Fruit fly (Drosophila melanogaster) whole organism, prepupa: ENCODE data around the gene CG6225.

ENCODE experiments used
- Blimp-1 ChIP-seq: fragments of 200-800 bp; sonication (Bioruptor generic); optimal IDR thresholded peaks from 3 replicates; lab custom pipeline; 2017; ENCODE audit warnings: missing biosample characterization, missing genetic modification characterization, mild to moderate bottlenecking, moderate library complexity, missing genetic modification reagents
- CG11902 ChIP-seq: fragments of 200-800 bp; sonication (Bioruptor generic); optimal IDR thresholded peaks from 3 replicates; lab custom pipeline; 2016; ENCODE audit warnings: missing biosample characterization, missing genetic modification characterization
- CG15336 ChIP-seq: fragments of 200-800 bp; sonication (Bioruptor generic); IDR thresholded peaks from 2 replicates; pipeline ENCODE4 v1.3.6; 2022; ENCODE audit warnings: missing biosample characterization, missing genetic modification characterization
- CG1621 ChIP-seq: fragments of 200-800 bp; sonication (Bioruptor generic); optimal IDR thresholded peaks from 3 replicates; lab custom pipeline; 2018; ENCODE audit warnings: missing biosample characterization, mild to moderate bottlenecking, missing genetic modification characterization
- CG3032 ChIP-seq: fragments of 200-800 bp; optimal IDR thresholded peaks from 2 replicates; lab custom pipeline; 2019; ENCODE audit warnings: missing biosample characterization, mild to moderate bottlenecking, missing genetic modification characterization, moderate library complexity
- CG31627 ChIP-seq: fragments of 200-800 bp; sonication (Bioruptor generic); optimal IDR thresholded peaks from 3 replicates; lab custom pipeline; 2016; ENCODE audit warnings: missing biosample characterization, missing genetic modification characterization
- CG32006 ChIP-seq: fragments of 200-800 bp; sonication (Bioruptor generic); optimal IDR thresholded peaks from 3 replicates; lab custom pipeline; 2017; ENCODE audit warnings: missing biosample characterization, mild to moderate bottlenecking, missing genetic modification characterization
- CG34406 ChIP-seq: fragments of 200-800 bp; sonication (Bioruptor generic); optimal IDR thresholded peaks from 3 replicates; lab custom pipeline; 2016; ENCODE audit warnings: missing biosample characterization, missing genetic modification characterization
- CG3919 ChIP-seq: fragments of 200-800 bp; sonication (Bioruptor generic); optimal IDR thresholded peaks from 3 replicates; lab custom pipeline; 2016; ENCODE audit warnings: missing biosample characterization, missing genetic modification characterization
- CG4318 ChIP-seq: fragments of 200-800 bp; sonication (Bioruptor generic); optimal IDR thresholded peaks from 3 replicates; lab custom pipeline; 2017; ENCODE audit warnings: missing biosample characterization, mild to moderate bottlenecking, missing genetic modification characterization
- CG6163 ChIP-seq: fragments of 200-800 bp; sonication (Bioruptor generic); IDR thresholded peaks from 3 replicates; pipeline ENCODE4 v1.3.6; 2022; ENCODE audit warnings: missing biosample characterization, missing genetic modification characterization
- CG6792 ChIP-seq: fragments of 200-800 bp; sonication (Bioruptor generic); optimal IDR thresholded peaks from 3 replicates; lab custom pipeline; 2016; ENCODE audit warnings: missing biosample characterization, missing genetic modification characterization
- CG6808 ChIP-seq: fragments of 200-800 bp; sonication (Bioruptor generic); optimal IDR thresholded peaks from 3 replicates; lab custom pipeline; 2017; ENCODE audit warnings: missing biosample characterization, missing genetic modification characterization, mild to moderate bottlenecking, moderate library complexity, missing genetic modification reagents
- CG7368 ChIP-seq: fragments of 200-800 bp; sonication (Bioruptor generic); optimal IDR thresholded peaks from 3 replicates; lab custom pipeline; 2016; ENCODE audit warnings: missing biosample characterization, missing genetic modification characterization
- CG8119 ChIP-seq: fragments of 200-800 bp; sonication (Bioruptor generic); IDR thresholded peaks from 3 replicates; pipeline ENCODE4 v1.3.6; 2022; ENCODE audit warnings: missing biosample characterization, missing genetic modification characterization
- CG8319 ChIP-seq: fragments of 200-800 bp; sonication (Bioruptor generic); optimal IDR thresholded peaks from 3 replicates; lab custom pipeline; 2016; ENCODE audit warnings: missing biosample characterization, missing genetic modification characterization
- CG9139 ChIP-seq: fragments of 200-800 bp; sonication (Bioruptor generic); optimal IDR thresholded peaks from 3 replicates; lab custom pipeline; 2017; ENCODE audit warnings: missing biosample characterization, mild to moderate bottlenecking, missing genetic modification characterization
- Eip78C ChIP-seq: fragments of 200-800 bp; sonication (Bioruptor generic); peaks from one replicate; lab custom pipeline; 2016; ENCODE audit warnings: missing biosample characterization, missing genetic modification characterization
- Ets96B ChIP-seq: fragments of 200-800 bp; optimal IDR thresholded peaks from 2 replicates; lab custom pipeline; 2019; ENCODE audit warnings: missing biosample characterization, mild to moderate bottlenecking, missing genetic modification characterization, moderate library complexity
- Hr39 ChIP-seq: fragments of 200-800 bp; sonication (Bioruptor generic); optimal IDR thresholded peaks from 2 replicates; lab custom pipeline; 2016; ENCODE audit warnings: missing biosample characterization, missing genetic modification characterization
- Lpt ChIP-seq: fragments of 200-800 bp; sonication (Bioruptor generic); optimal IDR thresholded peaks from 3 replicates; lab custom pipeline; 2016; ENCODE audit warnings: missing biosample characterization, missing genetic modification characterization
- Sox102F ChIP-seq: fragments of 200-800 bp; sonication (Bioruptor generic); optimal IDR thresholded peaks from 2 replicates; lab custom pipeline; 2016; ENCODE audit warnings: missing biosample characterization, mild to moderate bottlenecking, missing genetic modification characterization
- Sox14 ChIP-seq: fragments of 200-800 bp; sonication (Bioruptor generic); optimal IDR thresholded peaks from 3 replicates; lab custom pipeline; 2016; ENCODE audit warnings: missing biosample characterization, missing genetic modification characterization
- Sox15 ChIP-seq: fragments of 200-800 bp; sonication (Bioruptor generic); optimal IDR thresholded peaks from 3 replicates; lab custom pipeline; 2016; ENCODE audit warnings: missing biosample characterization, missing genetic modification characterization
- achi ChIP-seq: fragments of 200-800 bp; sonication (Bioruptor generic); optimal IDR thresholded peaks from 3 replicates; lab custom pipeline; 2016; ENCODE audit warnings: missing biosample characterization, missing genetic modification characterization
- dsx ChIP-seq: fragments of 200-800 bp; optimal IDR thresholded peaks from 3 replicates; lab custom pipeline; 2019; ENCODE audit warnings: missing biosample characterization, mild to moderate bottlenecking, missing genetic modification characterization, moderate library complexity; ENCODE audit not compliant: poor library complexity, severe bottlenecking
- eg ChIP-seq: fragments of 200-800 bp; sonication (Bioruptor generic); IDR thresholded peaks from 3 replicates; pipeline ENCODE4 v1.3.6; 2022; ENCODE audit warnings: missing biosample characterization, missing genetic modification characterization
- esn ChIP-seq: fragments of 200-800 bp; sonication (Bioruptor generic); optimal IDR thresholded peaks from 2 replicates; lab custom pipeline; 2016; ENCODE audit warnings: missing biosample characterization, mild to moderate bottlenecking, missing genetic modification characterization, moderate library complexity
- fd59A ChIP-seq: fragments of 200-800 bp; sonication (Bioruptor generic); optimal IDR thresholded peaks from 2 replicates; lab custom pipeline; 2017; ENCODE audit warnings: missing biosample characterization, mild to moderate bottlenecking, missing genetic modification characterization, missing genetic modification reagents
- fd85E ChIP-seq: fragments of 200-800 bp; sonication (Bioruptor generic); optimal IDR thresholded peaks from 3 replicates; lab custom pipeline; 2016; ENCODE audit warnings: missing biosample characterization, missing genetic modification characterization
- fkh ChIP-seq: fragments of 200-800 bp; sonication (Bioruptor generic); optimal IDR thresholded peaks from 3 replicates; lab custom pipeline; 2017; ENCODE audit warnings: missing biosample characterization, mild to moderate bottlenecking, missing genetic modification characterization, moderate library complexity
- lz ChIP-seq: fragments of 200-800 bp; sonication (Bioruptor generic); optimal IDR thresholded peaks from 3 replicates; lab custom pipeline; 2016; ENCODE audit warnings: missing biosample characterization, missing genetic modification characterization
- net ChIP-seq: fragments of 200-800 bp; sonication (Bioruptor generic); optimal IDR thresholded peaks from 3 replicates; lab custom pipeline; 2016; ENCODE audit warnings: missing biosample characterization, missing genetic modification characterization
- pdm3 ChIP-seq: fragments of 200-800 bp; sonication (Bioruptor generic); optimal IDR thresholded peaks from 3 replicates; lab custom pipeline; 2016; ENCODE audit warnings: missing biosample characterization, missing genetic modification characterization
- spab ChIP-seq: fragments of 200-800 bp; sonication (Bioruptor generic); optimal IDR thresholded peaks from 2 replicates; lab custom pipeline; 2017; ENCODE audit warnings: missing biosample characterization, mild to moderate bottlenecking, missing genetic modification characterization, missing genetic modification reagents
- ss ChIP-seq, 2 experiments: fragments of 200-800 bp; sonication (Bioruptor generic); optimal IDR thresholded peaks; 2 replicates in 1 of 2; 3 replicates in 1 of 2; lab custom pipeline; 2017 to 2018; ENCODE audit warnings: mild to moderate bottlenecking in 2 of 2, missing biosample characterization in 2 of 2, missing genetic modification characterization in 2 of 2, moderate library complexity in 1 of 2
- svp ChIP-seq: fragments of 200-800 bp; sonication (Bioruptor generic); peaks from one replicate; lab custom pipeline; 2016; ENCODE audit warnings: missing biosample characterization, missing genetic modification characterization
- topi ChIP-seq: fragments of 200-800 bp; sonication (Bioruptor generic); optimal IDR thresholded peaks from 3 replicates; lab custom pipeline; 2016; ENCODE audit warnings: missing biosample characterization, missing genetic modification characterization
- vri ChIP-seq: fragments of 200-800 bp; sonication (Bioruptor generic); optimal IDR thresholded peaks from 3 replicates; lab custom pipeline; 2016; ENCODE audit warnings: missing biosample characterization, mild to moderate bottlenecking, missing genetic modification characterization

CG6225 gene

dm6 chr3R:12634617-12635016, 19.8 kb upstream of the CG6225 start, which contains the start of gene CG11598:
CG11598 (plus strand) TSS chr3R:12634917.
- TF ChIP-seq CG1621 (tag; lab: Kevin White, UChicago), result no peak
- TF ChIP-seq dsx (GFP tag; lab: Kevin White, UChicago), result no peak
- no peak for TF ChIP-seq Lpt

DNA sequence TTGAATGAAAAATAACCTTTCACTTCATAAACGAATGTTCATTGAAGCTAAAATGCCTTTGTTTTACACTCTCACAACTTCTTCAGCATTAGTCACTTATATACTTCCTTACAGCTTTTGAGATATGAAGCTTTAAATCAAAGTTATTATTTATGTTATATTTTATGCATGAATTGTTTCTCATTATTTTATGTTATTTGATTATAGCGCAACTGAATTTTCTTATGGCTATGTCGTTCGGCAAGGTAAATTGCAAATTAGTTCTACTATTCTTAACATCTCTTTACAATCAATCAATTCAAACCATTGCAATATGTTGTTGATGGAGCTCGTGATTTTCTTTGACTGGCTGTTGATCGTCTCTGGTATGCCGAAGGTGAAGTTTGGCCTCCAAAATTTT, 18.1 kb upstream of the CG6225 start, which contains the start of gene CG11600:
Gene CG11600, plus strand, starts transcription at position 301 of the 400 bp plus-strand sequence.
- TF ChIP-seq Sox102F (GFP tag; lab: Kevin White, UChicago) (no peak), Blimp-1 (GFP tag; lab: Kevin White, UChicago) (no peak), CG3919 (GFP tag; lab: Kevin White, UChicago) (no peak), CG4318 (GFP tag; lab: Kevin White, UChicago) (no peak), CG8319 (no peak), fkh (GFP tag; lab: Kevin White, UChicago) (no peak), CG8119 (GFP tag; lab: Robert Waterston, UW) (no peak), CG31627 (GFP tag; lab: Kevin White, UChicago) (no peak), CG3032 (no peak), eg (no peak), lz (no peak)

DNA sequence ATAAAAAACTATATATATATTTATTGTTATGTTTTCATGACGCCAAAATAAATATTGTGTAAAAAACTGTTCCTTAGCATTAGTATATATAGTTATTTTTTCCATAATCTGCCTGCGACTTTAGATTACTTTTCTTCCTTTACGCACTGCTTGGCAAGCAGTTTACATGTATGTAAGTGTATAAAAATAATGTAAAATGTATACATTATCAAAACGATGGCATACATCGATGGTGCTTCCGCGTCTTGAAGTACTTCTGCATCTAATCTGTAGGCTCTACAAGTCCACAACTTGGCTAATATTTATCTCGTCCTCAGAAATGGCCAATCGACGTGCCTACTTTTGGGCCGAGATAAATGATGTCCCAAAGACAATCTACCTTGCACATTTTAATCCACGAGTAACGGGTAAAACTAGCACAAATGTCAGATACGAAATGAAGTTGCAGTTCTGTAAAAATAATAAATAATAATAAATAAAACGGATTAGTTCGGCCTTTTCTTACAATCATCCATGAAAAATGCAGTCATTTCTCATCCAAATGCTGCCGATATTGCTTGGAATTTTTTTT, 16.3 kb upstream of the CG6225 start, which contains the start of gene CG11608:
Gene CG11608, plus strand, starts transcription at position 521 of the 571 bp plus-strand sequence.
- TF ChIP-seq CG15336 (GFP tag; lab: Robert Waterston, UW) (no peak), CG8319 (peak; percentile 61), CG32006 (no peak), pdm3 (GFP tag; lab: Kevin White, UChicago) (no peak), topi (no peak)

DNA sequence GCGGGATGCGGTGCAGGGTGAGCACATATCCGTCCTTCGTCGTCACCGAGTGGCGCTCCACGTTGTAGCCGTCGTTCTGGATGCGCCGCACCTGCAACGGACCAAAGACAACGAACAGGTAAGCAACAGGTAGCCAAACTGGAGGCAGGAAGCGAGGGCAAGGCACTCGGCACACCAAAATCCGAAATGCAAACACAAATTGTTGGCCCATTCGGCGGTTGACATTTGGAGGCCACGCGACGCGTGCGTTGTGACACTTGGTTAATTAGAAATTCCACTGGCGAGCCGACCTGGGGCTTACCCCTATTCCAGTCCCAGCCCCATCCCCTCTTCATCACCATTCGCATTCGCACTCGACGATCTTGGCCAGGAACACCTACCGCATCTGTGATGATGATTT, 12.8 kb upstream of the CG6225 start:
- TF ChIP-seq CG6792, result no peak
- TF ChIP-seq CG6163 (GFP tag; lab: Robert Waterston, UW), result no peak
- TF ChIP-seq Sox14 (GFP tag; lab: Kevin White, UChicago), result no peak
- no peak for TF ChIP-seq CG3919 (GFP tag; lab: Kevin White, UChicago)
- no peak for TF ChIP-seq CG6808 (GFP tag; lab: Kevin White, UChicago)
- no peak for TF ChIP-seq spab (GFP tag; lab: Kevin White, UChicago)
- TF ChIP-seq CG9139 (GFP tag; lab: Kevin White, UChicago), result no peak
- TF ChIP-seq, all 60 proteins: peak for 0

DNA sequence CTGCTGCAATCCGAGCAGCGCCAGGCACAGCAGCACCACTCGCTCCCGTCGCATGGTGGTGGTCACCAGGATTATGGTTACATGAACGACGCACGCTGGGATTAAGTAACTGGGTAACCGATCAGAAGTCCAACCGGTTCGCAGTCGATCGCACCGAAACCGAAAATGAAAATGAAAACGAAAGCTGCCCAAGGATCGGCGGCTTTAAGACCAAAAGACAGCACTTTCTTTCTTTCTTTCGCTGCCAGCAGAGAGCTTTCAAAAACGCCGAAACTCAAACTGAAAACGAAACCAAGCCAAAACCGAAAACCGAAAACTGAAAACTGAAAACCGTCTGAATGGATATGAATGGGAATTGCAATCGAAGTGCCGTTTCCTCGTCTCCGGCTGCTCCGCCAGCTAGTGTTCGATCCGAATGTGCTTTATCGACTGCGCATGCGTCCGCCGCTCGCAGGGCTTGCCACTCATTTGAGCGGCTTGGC, 12.3 kb upstream of the CG6225 start, which contains the start of gene CG6753:
Gene CG6753, minus strand, starts transcription at position 432 of the 482 bp plus-strand sequence.
- TF ChIP-seq Blimp-1 (GFP tag; lab: Kevin White, UChicago), result peak; percentile 90
- TF ChIP-seq Ets96B (tag; lab: Kevin White, UChicago), result no peak
- no peak for TF ChIP-seq fd59A (GFP tag; lab: Kevin White, UChicago)
- TF ChIP-seq net (GFP tag; lab: Kevin White, UChicago), result no peak
- TF ChIP-seq ss (GFP tag; optimal IDR thresholded peaks at IDR 0.05; lab: Kevin White, UChicago), result no peak
- no peak for TF ChIP-seq Lpt
- no peak for TF ChIP-seq CG15336 (GFP tag; lab: Robert Waterston, UW)
- TF ChIP-seq, all 60 proteins: peak for 1

dm6 chr3R:12644621-12645310, 9.6 kb upstream of the CG6225 start:
- peak; percentile 9 for TF ChIP-seq Sox15 (GFP tag; lab: Kevin White, UChicago)
- TF ChIP-seq svp (GFP tag; lab: Kevin White, UChicago), result peak; percentile 66
- TF ChIP-seq vri (GFP tag; lab: Kevin White, UChicago), result peak; percentile 40
- TF ChIP-seq CG6792, result no peak
- peak; percentile 46 for TF ChIP-seq fkh (GFP tag; lab: Kevin White, UChicago)
- no peak for TF ChIP-seq net (GFP tag; lab: Kevin White, UChicago)
- TF ChIP-seq CG7368 (GFP tag; lab: Kevin White, UChicago), result peak; percentile 26
- TF ChIP-seq Eip78C (GFP tag; lab: Kevin White, UChicago), result peak; percentile 66
- TF ChIP-seq lz, result peak; percentile 22
- TF ChIP-seq CG34406 (GFP tag; lab: Kevin White, UChicago), result peak; percentile 11
- TF ChIP-seq achi (GFP tag; lab: Kevin White, UChicago), result peak; percentile 11
- no peak for TF ChIP-seq fd85E
- TF ChIP-seq CG11902, result no peak
- TF ChIP-seq esn (GFP tag; lab: Kevin White, UChicago), result peak; percentile 13
- TF ChIP-seq Hr39 (GFP tag; lab: Kevin White, UChicago), result peak; percentile 17
- TF ChIP-seq pdm3 (GFP tag; lab: Kevin White, UChicago), result peak; percentile 14
- TF ChIP-seq CG1621 (tag; lab: Kevin White, UChicago), result no peak
